Worm (Caenorhabditis elegans): ENCODE results near the gene phg-1.

ce11 chrII:10187808-10188207 lies 50.4 kb downstream of the phg-1 start, which contains the start of gene srd-2:
- TF ChIP-seq nhr-25 (tag; optimal IDR thresholded peaks at IDR 0.05), result no peak
- no peak for TF ChIP-seq elt-3 (tag; optimal IDR thresholded peaks at IDR 0.05)

Measured in whole organism, L2 larva.